Worm (Caenorhabditis elegans) whole organism, mixed stage, embryonic: ENCODE results near the gene dct-8.

Experiments
- M03D4.4 ChIP-seq: sonication (generic microtip); optimal IDR thresholded peaks from 2 replicates; lab custom pipeline; 2017; ENCODE audit warnings: mild to moderate bottlenecking, missing genetic modification characterization, missing compliant biosample characterization
- bed-3 ChIP-seq: fragments of 200-800 bp; sonication (Bioruptor generic); optimal IDR thresholded peaks from 3 replicates; lab custom pipeline; 2018; ENCODE audit warnings: mild to moderate bottlenecking, missing genetic modification characterization, moderate library complexity, missing compliant biosample characterization
- blmp-1 ChIP-seq: fragments of 150-350 bp; optimal IDR thresholded peaks from 2 replicates; lab custom pipeline; 2014; ENCODE audit warnings: missing biosample characterization, missing genetic modification characterization
- ceh-39 ChIP-seq: fragments of 150-350 bp; optimal IDR thresholded peaks from 2 replicates; lab custom pipeline; 2014; ENCODE audit warnings: missing biosample characterization, missing genetic modification characterization
- ceh-43 ChIP-seq: fragments of 200-800 bp; sonication (Bioruptor generic); optimal IDR thresholded peaks from 2 replicates; lab custom pipeline; 2018; ENCODE audit warnings: mild to moderate bottlenecking, missing genetic modification characterization, moderate library complexity, missing compliant biosample characterization
- ces-1 ChIP-seq: fragments of 150-350 bp; optimal IDR thresholded peaks from 2 replicates; lab custom pipeline; 2014; ENCODE audit warnings: missing biosample characterization, missing genetic modification reagents, missing genetic modification characterization
- cnd-1 ChIP-seq: fragments of 200-800 bp; sonication (Bioruptor generic); optimal IDR thresholded peaks from 2 replicates; lab custom pipeline; 2018; ENCODE audit warnings: mild to moderate bottlenecking, missing genetic modification characterization, missing compliant biosample characterization
- drap-1 ChIP-seq: fragments of 200-800 bp; sonication (Bioruptor generic); optimal IDR thresholded peaks from 3 replicates; lab custom pipeline; 2018; ENCODE audit warnings: mild to moderate bottlenecking, missing genetic modification characterization, missing compliant biosample characterization
- elt-1 ChIP-seq: sonication (generic microtip); optimal IDR thresholded peaks from 2 replicates; lab custom pipeline; 2017; ENCODE audit warnings: missing genetic modification characterization, mild to moderate bottlenecking, missing compliant biosample characterization, antibody characterized with exemption, moderate library complexity, borderline replicate concordance; ENCODE audit not compliant: insufficient read depth
- elt-3 ChIP-seq: fragments of 150-350 bp; optimal IDR thresholded peaks from 2 replicates; lab custom pipeline; 2014; ENCODE audit warnings: missing biosample characterization, missing genetic modification characterization
- flh-1 ChIP-seq: fragments of 200-800 bp; sonication (Bioruptor generic); optimal IDR thresholded peaks from 2 replicates; lab custom pipeline; 2018; ENCODE audit warnings: mild to moderate bottlenecking, missing genetic modification characterization, moderate library complexity, missing compliant biosample characterization
- hlh-1 ChIP-seq: fragments of 150-350 bp; optimal IDR thresholded peaks from 2 replicates; lab custom pipeline; 2014; ENCODE audit warnings: missing biosample characterization, missing genetic modification reagents, missing genetic modification characterization
- lin-13 ChIP-seq: fragments of 150-350 bp; optimal IDR thresholded peaks from 2 replicates; lab custom pipeline; 2014; ENCODE audit warnings: missing biosample characterization, missing genetic modification characterization
- lin-32 ChIP-seq: fragments of 200-800 bp; sonication (Bioruptor generic); optimal IDR thresholded peaks from 2 replicates; lab custom pipeline; 2018; ENCODE audit warnings: mild to moderate bottlenecking, missing genetic modification characterization, missing compliant biosample characterization
- mab-5 ChIP-seq: fragments of 150-350 bp; optimal IDR thresholded peaks from 2 replicates; lab custom pipeline; 2014; ENCODE audit warnings: missing biosample characterization, missing genetic modification characterization
- mep-1 ChIP-seq: fragments of 150-350 bp; optimal IDR thresholded peaks from 2 replicates; lab custom pipeline; 2017; ENCODE audit warnings: missing biosample characterization, missing genetic modification reagents, missing genetic modification characterization, inconsistent platforms
- mls-2 ChIP-seq: sonication (generic microtip); optimal IDR thresholded peaks from 2 replicates; lab custom pipeline; 2016; ENCODE audit warnings: mild to moderate bottlenecking, missing genetic modification characterization, moderate library complexity, missing compliant biosample characterization
- nhr-12 ChIP-seq: fragments of 150-350 bp; optimal IDR thresholded peaks from 2 replicates; lab custom pipeline; 2014; ENCODE audit warnings: missing biosample characterization, missing genetic modification characterization
- nhr-2 ChIP-seq: fragments of 150-350 bp; optimal IDR thresholded peaks from 2 replicates; lab custom pipeline; 2014; ENCODE audit warnings: missing biosample characterization, missing genetic modification characterization
- nhr-76 ChIP-seq: sonication (generic microtip); optimal IDR thresholded peaks from 2 replicates; lab custom pipeline; 2017; ENCODE audit warnings: missing biosample characterization, missing genetic modification characterization
- pha-4 ChIP-seq: fragments of 150-350 bp; optimal IDR thresholded peaks from 2 replicates; lab custom pipeline; 2018; ENCODE audit warnings: missing biosample characterization, missing genetic modification reagents, missing genetic modification characterization
- sem-2 ChIP-seq: fragments of 200-800 bp; sonication (Bioruptor generic); optimal IDR thresholded peaks from 2 replicates; lab custom pipeline; 2018; ENCODE audit warnings: mild to moderate bottlenecking, missing genetic modification characterization, missing compliant biosample characterization
- snpc-4 ChIP-seq: fragments of 150-350 bp; optimal IDR thresholded peaks from 2 replicates; lab custom pipeline; 2014; ENCODE audit warnings: missing biosample characterization, missing genetic modification characterization
- sptf-1 ChIP-seq: sonication (generic microtip); optimal IDR thresholded peaks from 2 replicates; lab custom pipeline; 2017; ENCODE audit warnings: mild to moderate bottlenecking, missing genetic modification characterization, moderate library complexity, missing compliant biosample characterization
- tbx-8 ChIP-seq: fragments of 200-800 bp; sonication (Bioruptor generic); optimal IDR thresholded peaks from 2 replicates; lab custom pipeline; 2018; ENCODE audit warnings: mild to moderate bottlenecking, missing genetic modification characterization, moderate library complexity, missing compliant biosample characterization
- unc-120 ChIP-seq: sonication (generic microtip); optimal IDR thresholded peaks from 2 replicates; lab custom pipeline; 2017; ENCODE audit warnings: missing genetic modification characterization, missing compliant biosample characterization; ENCODE audit not compliant: poor library complexity, severe bottlenecking
- unc-39 ChIP-seq: fragments of 150-350 bp; optimal IDR thresholded peaks from 2 replicates; lab custom pipeline; 2014; ENCODE audit warnings: missing biosample characterization, missing genetic modification characterization
- unc-62 ChIP-seq: fragments of 150-350 bp; optimal IDR thresholded peaks from 2 replicates; lab custom pipeline; 2014; ENCODE audit warnings: missing biosample characterization, missing genetic modification reagents, missing genetic modification characterization
- zip-8 ChIP-seq: fragments of 150-350 bp; optimal IDR thresholded peaks from 2 replicates; lab custom pipeline; 2014; ENCODE audit warnings: missing biosample characterization, missing genetic modification characterization
- ztf-11 ChIP-seq: fragments of 150-350 bp; optimal IDR thresholded peaks from 2 replicates; lab custom pipeline; 2014; ENCODE audit warnings: missing biosample characterization, missing genetic modification characterization

Gene dct-8

ce11 chrIV:3915296-3915695 is 20.4 kb downstream of the dct-8 start, which contains the start of gene srz-20:
TSS of gene srz-20 (plus strand) at chrIV:3915596.
- TF ChIP-seq mab-5 (tag; lab: Kevin White, UChicago) (no peak), hlh-1 (no peak), ces-1 (GFP tag; lab: Kevin White, UChicago) (no peak), snpc-4 (no peak), nhr-76 (no peak), tbx-8 (GFP tag; lab: Kevin White, UChicago) (no peak), cnd-1 (tag; lab: Kevin White, UChicago) (no peak), unc-39 (no peak), lin-13 (tag; lab: Kevin White, UChicago) (no peak), flh-1 (GFP tag; lab: Kevin White, UChicago) (no peak), pha-4 (tag; lab: Kevin White, UChicago) (no peak), sptf-1 (no peak), drap-1 (GFP tag; lab: Kevin White, UChicago) (no peak), ceh-43 (no peak), mls-2 (tag; lab: Kevin White, UChicago) (no peak)

- TF ChIP-seq nhr-12 (tag; lab: Kevin White, UChicago): no peak
- no peak for TF ChIP-seq elt-3 (tag; lab: Kevin White, UChicago)
- no peak for TF ChIP-seq ztf-11 (tag; lab: Kevin White, UChicago)
- no peak for TF ChIP-seq mep-1 (tag; lab: Kevin White, UChicago)
- TF ChIP-seq mab-5 (tag; lab: Kevin White, UChicago): no peak
- no peak for TF ChIP-seq bed-3 (GFP tag; lab: Kevin White, UChicago)
- no peak for TF ChIP-seq unc-120 (tag; lab: Kevin White, UChicago)
- TF ChIP-seq blmp-1: no peak
- TF ChIP-seq zip-8 (tag; lab: Kevin White, UChicago): no peak
- TF ChIP-seq drap-1 (GFP tag; lab: Kevin White, UChicago): no peak
- no peak for TF ChIP-seq unc-62 (GFP tag; lab: Kevin White, UChicago)
- no peak for TF ChIP-seq elt-1 (tag; lab: Kevin White, UChicago)
- TF ChIP-seq, all 35 proteins: peak for 0
Measured at ce11 chrIV:3917405-3917804, 22.5 kb downstream of the dct-8 start, which contains the start of gene F56D6.14. TSS of gene F56D6.14 (plus strand) at chrIV:3917705.

ce11 chrIV:3918160-3918559 is 23.3 kb downstream of the dct-8 start, which contains the start of gene F56D6.23:
TSS of gene F56D6.23 (plus strand) at chrIV:3918460.
- TF ChIP-seq flh-1 (GFP tag; lab: Kevin White, UChicago): no peak
- no peak for TF ChIP-seq M03D4.4 (tag; lab: Kevin White, UChicago)
- TF ChIP-seq sptf-1: no peak
- no peak for TF ChIP-seq ceh-39 (tag; lab: Kevin White, UChicago)
- TF ChIP-seq pha-4 (tag; lab: Kevin White, UChicago): no peak

ce11 chrIV:3919506-3919905 is 24.6 kb downstream of the dct-8 start, which contains the start of gene srz-19:
TSS of gene srz-19 (plus strand) at chrIV:3919806.
- no peak for TF ChIP-seq mab-5 (tag; lab: Kevin White, UChicago)
- TF ChIP-seq nhr-12 (tag; lab: Kevin White, UChicago): no peak
- no peak for TF ChIP-seq M03D4.4 (tag; lab: Kevin White, UChicago)
- TF ChIP-seq lin-32 (GFP tag; lab: Kevin White, UChicago): no peak
- no peak for TF ChIP-seq zip-8 (tag; lab: Kevin White, UChicago)
- no peak for TF ChIP-seq unc-39

ce11 chrIV:3921898-3922297 is 27.0 kb downstream of the dct-8 start, which contains the start of gene clec-67:
TSS of gene clec-67 (plus strand) at chrIV:3922165.
- TF ChIP-seq unc-120 (tag; lab: Kevin White, UChicago): no peak
- no peak for TF ChIP-seq cnd-1 (tag; lab: Kevin White, UChicago)
- TF ChIP-seq nhr-2 (tag; lab: Kevin White, UChicago): no peak
- TF ChIP-seq tbx-8 (GFP tag; lab: Kevin White, UChicago): no peak
- TF ChIP-seq sem-2 (GFP tag; lab: Kevin White, UChicago): no peak
- no peak for TF ChIP-seq nhr-76
- no peak for TF ChIP-seq elt-1 (tag; lab: Kevin White, UChicago)
- no peak for TF ChIP-seq bed-3 (GFP tag; lab: Kevin White, UChicago)
